Fruit fly (Drosophila melanogaster): ENCODE measurements around the gene Arl1.

The Arl1 gene

DNA sequence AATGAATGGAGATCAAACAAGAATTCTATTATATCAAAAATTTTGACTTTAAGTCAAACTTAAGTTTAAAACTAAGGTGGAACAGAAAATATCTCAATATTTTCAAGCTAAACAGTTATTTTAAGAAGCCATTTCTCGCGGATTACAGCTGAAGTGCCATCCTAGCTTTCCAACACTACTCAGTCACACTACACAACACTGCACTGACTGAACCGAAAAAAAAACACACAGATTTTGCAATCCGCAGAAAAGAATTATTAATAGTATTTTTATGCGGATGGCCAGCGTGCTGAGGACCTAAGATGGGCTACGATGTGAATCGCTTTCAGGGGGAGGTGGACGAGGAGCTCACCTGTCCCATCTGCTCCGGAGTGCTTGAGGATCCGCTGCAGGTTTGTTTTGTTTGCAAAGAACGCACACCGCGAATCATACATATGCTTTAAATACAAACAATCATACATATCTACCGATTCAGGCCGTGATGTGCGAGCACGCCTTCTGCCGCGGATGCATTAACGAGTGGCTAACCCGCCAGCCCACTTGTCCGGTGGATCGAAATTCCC is 26.4 kb upstream of the Arl1 start, which contains the start of gene elgi (continued):
- TF ChIP-seq chn (GFP tag; optimal IDR thresholded peaks at IDR 0.05) (peak; percentile 46), lola (GFP tag; optimal IDR thresholded peaks at IDR 0.05) (no peak), Oaz (GFP tag; IDR thresholded peaks at IDR 0.05) (no peak), danr (GFP tag; IDR thresholded peaks at IDR 0.05) (no peak), scrt (GFP tag; optimal IDR thresholded peaks at IDR 0.05) (no peak), caup (GFP tag; optimal IDR thresholded peaks at IDR 0.05; ENCODE audit: severe bottlenecking) (peak; percentile 72), Lhr (GFP tag; optimal IDR thresholded peaks at IDR 0.05) (no peak), CG7987 (GFP tag; optimal IDR thresholded peaks at IDR 0.05) (no peak), org-1 (GFP tag; optimal IDR thresholded peaks at IDR 0.05) (no peak), kay (GFP tag; optimal IDR thresholded peaks at IDR 0.05) (no peak), CG16863 (GFP tag; optimal IDR thresholded peaks at IDR 0.05) (peak; percentile 48), CG4404 (GFP tag; IDR thresholded peaks at IDR 0.05) (no peak), bowl (GFP tag; IDR thresholded peaks at IDR 0.05) (no peak), zfh1 (GFP tag; IDR thresholded peaks at IDR 0.05) (peak; percentile 55; the same call in 1 of the 3 replicates), nerfin-1 (tag; optimal IDR thresholded peaks at IDR 0.05) (peak; percentile 18), CG4424 (GFP tag; optimal IDR thresholded peaks at IDR 0.05) (peak; percentile 40), tll (GFP tag; optimal IDR thresholded peaks at IDR 0.05) (no peak), ci (GFP tag; IDR thresholded peaks at IDR 0.05) (peak; percentile 64; the same call in 2 of the 3 replicates), lilli (GFP tag; optimal IDR thresholded peaks at IDR 0.05) (peak; percentile 74), CG13296 (GFP tag; optimal IDR thresholded peaks at IDR 0.05) (peak; percentile 71), Ada2b (GFP tag; IDR thresholded peaks at IDR 0.05) (peak; percentile 21; the same call in 1 of the 2 replicates), Taf1 (GFP tag; IDR thresholded peaks at IDR 0.05) (no peak), oc (tag; optimal IDR thresholded peaks at IDR 0.05) (peak; percentile 59), bigmax (GFP tag; optimal IDR thresholded peaks at IDR 0.05) (no peak), en (GFP tag; optimal IDR thresholded peaks at IDR 0.05) (no peak), stc (GFP tag; IDR thresholded peaks at IDR 0.05) (no peak), CG32767 (GFP tag; IDR thresholded peaks at IDR 0.05) (0 out of 2 replicates have a peak, but pooled peaks have one; percentile 17), CG18011 (GFP tag; optimal IDR thresholded peaks at IDR 0.05) (peak; percentile 34), CG6813 (GFP tag; optimal IDR thresholded peaks at IDR 0.05) (no peak), CG12769 (tag; optimal IDR thresholded peaks at IDR 0.05) (peak; percentile 58), sc (optimal IDR thresholded peaks at IDR 0.05) (no peak), sc (GFP tag; optimal IDR thresholded peaks at IDR 0.05) (no peak), slp2 (GFP tag; optimal IDR thresholded peaks at IDR 0.05) (no peak), YL-1 (GFP tag; optimal IDR thresholded peaks at IDR 0.05) (peak; percentile 86), Hr51 (GFP tag; optimal IDR thresholded peaks at IDR 0.05) (peak in 1 of 2 experiments; percentile 61), trem (tag; optimal IDR thresholded peaks at IDR 0.05) (peak; percentile 18), Med (GFP tag) (peak; percentile 94), CG1024 (GFP tag; IDR thresholded peaks at IDR 0.05) (peak; percentile 35), CG12942 (GFP tag; optimal IDR thresholded peaks at IDR 0.05) (peak; percentile 51), CG2129 (GFP tag; IDR thresholded peaks at IDR 0.05; ENCODE audit: partially characterized antibody) (no peak), bab2 (GFP tag; optimal IDR thresholded peaks at IDR 0.05) (peak; percentile 54), CG9215 (GFP tag; IDR thresholded peaks at IDR 0.05) (no peak), dysf (GFP tag; IDR thresholded peaks at IDR 0.05) (peak; percentile 58; the same call in 2 of the 3 replicates), CG5245 (GFP tag; optimal IDR thresholded peaks at IDR 0.05) (peak; percentile 28), CG33213 (GFP tag; optimal IDR thresholded peaks at IDR 0.05) (peak; percentile 51), fd96Cb (tag; optimal IDR thresholded peaks at IDR 0.05) (no peak), Opbp (GFP tag; IDR thresholded peaks at IDR 0.05; ENCODE audit: partially characterized antibody) (0 out of 3 replicates have a peak, but pooled peaks have one; percentile 18), Mrtf (GFP tag; IDR thresholded peaks at IDR 0.05) (no peak), CG1602 (GFP tag; optimal IDR thresholded peaks at IDR 0.05) (peak; percentile 4), CG11560 (tag; IDR thresholded peaks at IDR 0.05) (no peak)
